Fruit fly (Drosophila melanogaster) whole organism, embryonic: ENCODE results near the gene Ptpmeg2.

Experiments
- ATbp ChIP-seq: fragments of 200-800 bp; sonication (Bioruptor generic); optimal IDR thresholded peaks from 2 replicates; lab custom pipeline; 2017; ENCODE audit warnings: missing biosample characterization, mild to moderate bottlenecking, missing genetic modification characterization, missing genetic modification reagents
- B-H1 ChIP-seq: fragments of 200-800 bp; sonication (Bioruptor generic); IDR thresholded peaks from 3 replicates; pipeline ENCODE4 v1.3.6; 2022; ENCODE audit warnings: missing biosample characterization, missing genetic modification characterization
- CG1024 ChIP-seq: fragments of 200-800 bp; sonication (Bioruptor generic); IDR thresholded peaks from 2 replicates; pipeline ENCODE4 v1.3.6; 2022; ENCODE audit warnings: missing biosample characterization, missing genetic modification characterization
- CG10462 ChIP-seq: fragments of 200-800 bp; sonication (Bioruptor generic); optimal IDR thresholded peaks from 2 replicates; lab custom pipeline; 2016; ENCODE audit warnings: missing biosample characterization, missing genetic modification characterization
- CG11247 ChIP-seq: fragments of 200-800 bp; sonication (Bioruptor generic); IDR thresholded peaks from 2 replicates; pipeline ENCODE4 v1.3.6; 2022; ENCODE audit warnings: missing biosample characterization, missing genetic modification characterization
- CG11560 ChIP-seq: fragments of 200-800 bp; sonication (Bioruptor generic); IDR thresholded peaks from 3 replicates; pipeline ENCODE4 v1.3.6; 2022; ENCODE audit warnings: missing biosample characterization, missing genetic modification characterization
- CG11696 ChIP-seq: fragments of 200-800 bp; sonication (Bioruptor generic); IDR thresholded peaks from 2 replicates; pipeline ENCODE4 v1.3.6; 2022; ENCODE audit warnings: missing biosample characterization, missing genetic modification characterization
- CG12155 ChIP-seq: fragments of 200-800 bp; sonication (Bioruptor generic); optimal IDR thresholded peaks from 3 replicates; lab custom pipeline; 2016; ENCODE audit warnings: missing biosample characterization, missing genetic modification characterization
- CG13296 ChIP-seq: fragments of 200-800 bp; sonication (Bioruptor generic); optimal IDR thresholded peaks from 3 replicates; lab custom pipeline; 2018; ENCODE audit warnings: missing biosample characterization, mild to moderate bottlenecking, missing genetic modification characterization
- CG13624 ChIP-seq: fragments of 200-800 bp; sonication (Bioruptor generic); optimal IDR thresholded peaks from 2 replicates; lab custom pipeline; 2016; ENCODE audit warnings: missing biosample characterization, missing genetic modification characterization
- CG13775 ChIP-seq: fragments of 200-800 bp; sonication (Bioruptor generic); optimal IDR thresholded peaks from 3 replicates; lab custom pipeline; 2017; ENCODE audit warnings: missing biosample characterization, mild to moderate bottlenecking, missing genetic modification characterization
- CG14860 ChIP-seq: fragments of 200-800 bp; sonication (Bioruptor generic); IDR thresholded peaks from 3 replicates; pipeline ENCODE4 v1.3.6; 2022; ENCODE audit warnings: missing biosample characterization, missing genetic modification characterization; ENCODE audit not compliant: partially characterized antibody
- CG14965 ChIP-seq: fragments of 200-800 bp; sonication (Bioruptor generic); optimal IDR thresholded peaks from 2 replicates; lab custom pipeline; 2016; ENCODE audit warnings: missing biosample characterization, missing genetic modification characterization, borderline replicate concordance
- CG17361 ChIP-seq: fragments of 200-800 bp; sonication (Bioruptor generic); IDR thresholded peaks from 3 replicates; pipeline ENCODE4 v1.3.6; 2022; ENCODE audit warnings: missing biosample characterization, missing genetic modification characterization
- CG1832 ChIP-seq: fragments of 200-800 bp; sonication (Bioruptor generic); optimal IDR thresholded peaks from 2 replicates; lab custom pipeline; 2017; ENCODE audit warnings: missing biosample characterization, mild to moderate bottlenecking, missing genetic modification characterization, inconsistent platforms
- CG18619 ChIP-seq: fragments of 200-800 bp; sonication (Bioruptor generic); optimal IDR thresholded peaks from 3 replicates; lab custom pipeline; 2017; ENCODE audit warnings: missing biosample characterization, mild to moderate bottlenecking, missing genetic modification characterization
- CG2120 ChIP-seq: fragments of 200-800 bp; sonication (Bioruptor generic); optimal IDR thresholded peaks from 3 replicates; lab custom pipeline; 2016; ENCODE audit warnings: missing biosample characterization, missing genetic modification characterization
- CG2129 ChIP-seq: fragments of 200-800 bp; sonication (Bioruptor generic); IDR thresholded peaks from 2 replicates; pipeline ENCODE4 v1.3.6; 2022; ENCODE audit warnings: missing biosample characterization, missing genetic modification characterization; ENCODE audit not compliant: partially characterized antibody
- CG3281 ChIP-seq: fragments of 200-800 bp; sonication (Bioruptor generic); optimal IDR thresholded peaks from 3 replicates; lab custom pipeline; 2017; ENCODE audit warnings: missing biosample characterization, mild to moderate bottlenecking, missing genetic modification characterization
- CG6854 ChIP-seq: fragments of 200-800 bp; sonication (Bioruptor generic); optimal IDR thresholded peaks from 3 replicates; lab custom pipeline; 2017; ENCODE audit warnings: missing biosample characterization, mild to moderate bottlenecking, missing genetic modification characterization
- Deaf1 ChIP-seq: fragments of 200-800 bp; optimal IDR thresholded peaks from 3 replicates; lab custom pipeline; 2019; ENCODE audit warnings: missing biosample characterization, mild to moderate bottlenecking, missing genetic modification characterization, moderate library complexity
- Dref ChIP-seq: fragments of 200-800 bp; sonication (Bioruptor generic); IDR thresholded peaks from 2 replicates; pipeline ENCODE4 v1.3.6; 2022; ENCODE audit warnings: missing biosample characterization, missing genetic modification characterization
- Elba2 ChIP-seq: fragments of 200-800 bp; sonication (Bioruptor generic); optimal IDR thresholded peaks from 3 replicates; lab custom pipeline; 2016; ENCODE audit warnings: missing biosample characterization, missing genetic modification characterization
- Fer2 ChIP-seq: fragments of 200-800 bp; sonication (Bioruptor generic); optimal IDR thresholded peaks from 2 replicates; lab custom pipeline; 2018; ENCODE audit warnings: missing biosample characterization, mild to moderate bottlenecking, missing genetic modification characterization, moderate library complexity
- Gsc ChIP-seq: fragments of 200-800 bp; sonication (Bioruptor generic); IDR thresholded peaks from 2 replicates; pipeline ENCODE4 v1.3.6; 2022; ENCODE audit warnings: missing biosample characterization, missing genetic modification characterization
- H2.0 ChIP-seq: fragments of 200-800 bp; sonication (Bioruptor generic); IDR thresholded peaks from 2 replicates; pipeline ENCODE4 v1.3.6; 2022; ENCODE audit warnings: missing biosample characterization, missing genetic modification characterization
- HmgZ ChIP-seq: fragments of 200-800 bp; sonication (Bioruptor generic); optimal IDR thresholded peaks from 2 replicates; lab custom pipeline; 2018; ENCODE audit warnings: missing biosample characterization, mild to moderate bottlenecking, missing genetic modification characterization
- Myb ChIP-seq: fragments of 200-800 bp; sonication (Bioruptor generic); optimal IDR thresholded peaks from 2 replicates; lab custom pipeline; 2016; ENCODE audit warnings: missing biosample characterization, missing genetic modification characterization
- Opbp ChIP-seq: fragments of 200-800 bp; sonication (Bioruptor generic); IDR thresholded peaks from 3 replicates; pipeline ENCODE4 v1.3.6; 2022; ENCODE audit warnings: missing biosample characterization, missing genetic modification characterization; ENCODE audit not compliant: partially characterized antibody
- caup ChIP-seq: fragments of 200-800 bp; sonication (Bioruptor generic); optimal IDR thresholded peaks from 3 replicates; lab custom pipeline; 2017; ENCODE audit warnings: missing biosample characterization, mild to moderate bottlenecking, missing genetic modification characterization, moderate library complexity; ENCODE audit not compliant: severe bottlenecking
- eyg ChIP-seq: fragments of 200-800 bp; sonication (Bioruptor generic); optimal IDR thresholded peaks from 3 replicates; lab custom pipeline; 2016; ENCODE audit warnings: missing biosample characterization, missing genetic modification characterization
- fd102C ChIP-seq: fragments of 200-800 bp; sonication (Bioruptor generic); optimal IDR thresholded peaks from 2 replicates; lab custom pipeline; 2018; ENCODE audit warnings: missing biosample characterization, mild to moderate bottlenecking, missing genetic modification characterization, moderate library complexity
- gcm2 ChIP-seq: fragments of 200-800 bp; sonication (Bioruptor generic); optimal IDR thresholded peaks from 2 replicates; lab custom pipeline; 2016; ENCODE audit warnings: missing biosample characterization, missing genetic modification characterization
- gt ChIP-seq: fragments of 200-800 bp; sonication (Bioruptor generic); IDR thresholded peaks from 2 replicates; pipeline ENCODE4 v1.3.6; 2022; ENCODE audit warnings: missing biosample characterization, missing genetic modification characterization
- knrl ChIP-seq: fragments of 200-800 bp; sonication (Bioruptor generic); IDR thresholded peaks from 3 replicates; pipeline ENCODE4 v1.3.6; 2022; ENCODE audit warnings: missing biosample characterization, missing genetic modification characterization; ENCODE audit not compliant: partially characterized antibody
- mirr ChIP-seq: fragments of 200-800 bp; sonication (Bioruptor generic); optimal IDR thresholded peaks from 3 replicates; lab custom pipeline; 2018; ENCODE audit warnings: missing biosample characterization, mild to moderate bottlenecking, missing genetic modification characterization
- oc ChIP-seq: fragments of 200-800 bp; sonication (Bioruptor generic); optimal IDR thresholded peaks from 2 replicates; lab custom pipeline; 2018; ENCODE audit warnings: missing biosample characterization, mild to moderate bottlenecking, missing genetic modification characterization, moderate library complexity
- p53 ChIP-seq: fragments of 200-800 bp; sonication (Bioruptor generic); optimal IDR thresholded peaks from 2 replicates; lab custom pipeline; 2016; ENCODE audit warnings: missing biosample characterization, missing genetic modification characterization
- pnt ChIP-seq: fragments of 200-800 bp; sonication (Bioruptor generic); optimal IDR thresholded peaks from 3 replicates; lab custom pipeline; 2016; ENCODE audit warnings: missing biosample characterization, missing genetic modification characterization
- pros ChIP-seq: fragments of 200-800 bp; sonication (Bioruptor generic); optimal IDR thresholded peaks from 3 replicates; lab custom pipeline; 2019; ENCODE audit warnings: missing biosample characterization, mild to moderate bottlenecking, missing genetic modification characterization, moderate library complexity
- sc ChIP-seq, 3 experiments: fragments of >200 bp in 2 of 3; fragments of 200-800 bp in 1 of 3; sonication (Bioruptor generic) in 1 of 3; optimal IDR thresholded peaks; 2 replicates in 2 of 3; 3 replicates in 1 of 3; lab custom pipeline; 2017; ENCODE audit warnings: mild to moderate bottlenecking in 1 of 3, missing biosample characterization in 1 of 3, missing genetic modification characterization in 1 of 3, missing genetic modification reagents in 1 of 3
- ssp ChIP-seq: fragments of 200-800 bp; sonication (Bioruptor generic); IDR thresholded peaks from 2 replicates; pipeline ENCODE4 v1.3.6; 2022; ENCODE audit warnings: missing biosample characterization, missing genetic modification characterization
- sug ChIP-seq: fragments of 200-800 bp; optimal IDR thresholded peaks from 2 replicates; lab custom pipeline; 2019; ENCODE audit warnings: missing biosample characterization, mild to moderate bottlenecking, missing genetic modification characterization, moderate library complexity
- tio ChIP-seq: fragments of 200-800 bp; sonication (Bioruptor generic); optimal IDR thresholded peaks from 2 replicates; lab custom pipeline; 2017; ENCODE audit warnings: missing biosample characterization, missing genetic modification characterization, inconsistent platforms
- ttk ChIP-seq: fragments of 200-800 bp; sonication (Bioruptor generic); IDR thresholded peaks from 2 replicates; pipeline ENCODE4 v2.1.2; 2022; ENCODE audit warnings: missing biosample characterization, missing genetic modification characterization
- twi ChIP-seq: fragments of 200-800 bp; optimal IDR thresholded peaks from 2 replicates; lab custom pipeline; 2019; ENCODE audit warnings: missing biosample characterization, mild to moderate bottlenecking, missing genetic modification characterization, moderate library complexity
- wdn ChIP-seq: fragments of 200-800 bp; sonication (Bioruptor generic); IDR thresholded peaks from 2 replicates; pipeline ENCODE4 v1.3.6; 2022; ENCODE audit warnings: missing biosample characterization, missing genetic modification characterization
- wek ChIP-seq: fragments of 200-800 bp; sonication (Bioruptor generic); optimal IDR thresholded peaks from 3 replicates; lab custom pipeline; 2018; ENCODE audit warnings: missing biosample characterization, mild to moderate bottlenecking, missing genetic modification characterization, moderate library complexity
- yki ChIP-seq: fragments of >200 bp; optimal IDR thresholded peaks from 3 replicates; lab custom pipeline; 2018
- zfh2 ChIP-seq: fragments of 200-800 bp; sonication (Bioruptor generic); optimal IDR thresholded peaks from 2 replicates; lab custom pipeline; 2016; ENCODE audit warnings: missing biosample characterization, missing genetic modification characterization

Gene Ptpmeg2

DNA sequence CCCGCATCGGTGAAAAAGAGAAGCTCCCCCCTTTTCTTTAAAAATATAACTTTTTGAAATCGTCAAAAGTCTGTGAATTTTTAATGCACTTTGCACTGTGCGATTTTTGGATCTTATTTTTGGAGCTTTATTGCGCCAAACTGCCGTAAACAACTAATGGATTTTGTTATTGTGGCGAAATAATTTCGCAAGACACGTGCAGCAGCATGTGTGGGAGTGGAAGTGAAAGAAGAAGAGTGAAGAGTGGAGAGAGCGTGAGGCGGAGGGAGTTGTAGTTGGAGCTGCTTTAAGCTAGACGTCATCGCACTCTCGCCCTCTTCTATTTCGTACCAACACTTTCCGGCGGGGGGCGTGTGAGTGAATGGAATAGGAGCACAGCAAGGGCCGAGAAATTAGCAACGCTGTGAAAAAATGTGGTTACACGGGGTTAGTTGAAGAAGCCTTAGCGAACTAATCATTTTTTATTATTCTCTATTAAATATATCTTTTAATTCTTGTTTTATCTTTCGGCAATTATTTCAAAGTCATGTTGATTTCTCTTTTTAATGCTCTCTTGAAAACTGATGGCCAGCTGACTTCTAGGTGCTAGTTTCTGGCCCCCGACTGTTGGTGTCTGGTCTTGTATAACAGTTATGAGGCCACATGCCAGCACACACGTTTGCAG is 75.4 kb downstream of the Ptpmeg2 start (continued):
- TF ChIP-seq CG14965 (GFP tag; lab: Kevin White, UChicago), result no peak
- TF ChIP-seq CG11247 (GFP tag; lab: Robert Waterston, UW), result peak; percentile 89
- TF ChIP-seq yki (lab: Kevin White, UChicago), result no peak
- peak; percentile 85 for TF ChIP-seq ssp (GFP tag; lab: Robert Waterston, UW)
- TF ChIP-seq sug (tag; lab: Kevin White, UChicago), result peak; percentile 93
- TF ChIP-seq sc (optimal IDR thresholded peaks at IDR 0.05; lab: Kevin White, UChicago), result no peak
- peak; percentile 90 for TF ChIP-seq sc (GFP tag; optimal IDR thresholded peaks at IDR 0.05; lab: Kevin White, UChicago)
- TF ChIP-seq H2.0, result peak; percentile 89
- peak; percentile 40 for TF ChIP-seq Dref (GFP tag; lab: Robert Waterston, UW)
- TF ChIP-seq gcm2 (GFP tag; lab: Kevin White, UChicago), result peak; percentile 67
- peak; percentile 94 for TF ChIP-seq CG6854
- TF ChIP-seq wek, result peak; percentile 72
- peak; percentile 81 for TF ChIP-seq CG11560 (tag; lab: Robert Waterston, UW)
- peak; percentile 96 for TF ChIP-seq CG13296 (GFP tag; lab: Kevin White, UChicago)
- no peak for TF ChIP-seq CG1832 (GFP tag; lab: Kevin White, UChicago)
- TF ChIP-seq CG3281 (GFP tag; lab: Kevin White, UChicago), result peak; percentile 96
- TF ChIP-seq tio (GFP tag; lab: Kevin White, UChicago), result peak; percentile 85
- TF ChIP-seq pnt (GFP tag; lab: Kevin White, UChicago), result peak; percentile 61
- TF ChIP-seq Myb (GFP tag; lab: Kevin White, UChicago), result peak; percentile 38
- no peak for TF ChIP-seq Opbp (GFP tag; lab: Robert Waterston, UW)
- TF ChIP-seq eyg (GFP tag; lab: Kevin White, UChicago), result no peak
- peak; percentile 79 for TF ChIP-seq CG10462 (GFP tag; lab: Kevin White, UChicago)
- no peak for TF ChIP-seq Elba2 (GFP tag; lab: Kevin White, UChicago)
- TF ChIP-seq Gsc (GFP tag; lab: Robert Waterston, UW), result peak; percentile 65
- peak; percentile 74 for TF ChIP-seq Deaf1 (tag; lab: Kevin White, UChicago)
- no peak for TF ChIP-seq fd102C (GFP tag; lab: Kevin White, UChicago)
- peak; percentile 89 for TF ChIP-seq B-H1 (GFP tag; lab: Robert Waterston, UW)
- TF ChIP-seq twi (tag; lab: Kevin White, UChicago), result peak; percentile 89
- TF ChIP-seq CG11696 (GFP tag; lab: Robert Waterston, UW), result peak; percentile 98
- peak; percentile 88 for TF ChIP-seq ttk (GFP tag; lab: Robert Waterston, UW)
- TF ChIP-seq oc, result peak; percentile 91
- TF ChIP-seq CG12155 (GFP tag; lab: Kevin White, UChicago), result peak; percentile 84
- peak; percentile 70 for TF ChIP-seq zfh2
- peak; percentile 90 for TF ChIP-seq CG2120 (GFP tag; lab: Kevin White, UChicago)
- peak; percentile 95 for TF ChIP-seq caup (GFP tag; lab: Kevin White, UChicago)
- no peak for TF ChIP-seq knrl (GFP tag; lab: Robert Waterston, UW)
- no peak for TF ChIP-seq p53 (GFP tag; lab: Kevin White, UChicago)
- peak; percentile 96 for TF ChIP-seq ATbp (GFP tag; lab: Kevin White, UChicago)
- TF ChIP-seq CG17361 (GFP tag; lab: Robert Waterston, UW), result peak; percentile 94
- peak; percentile 70 for TF ChIP-seq mirr (GFP tag; lab: Kevin White, UChicago)
- TF ChIP-seq CG13624 (GFP tag; lab: Kevin White, UChicago), result peak; percentile 45
- TF ChIP-seq wdn (GFP tag; lab: Robert Waterston, UW), result peak; percentile 88
- no peak for TF ChIP-seq CG2129 (GFP tag; lab: Robert Waterston, UW)
- TF ChIP-seq CG18619 (GFP tag; lab: Kevin White, UChicago), result peak; percentile 95
- no peak for TF ChIP-seq pros (GFP tag; lab: Kevin White, UChicago)
- peak; percentile 85 for TF ChIP-seq Fer2 (tag; lab: Kevin White, UChicago)
- TF ChIP-seq CG14860 (GFP tag; lab: Robert Waterston, UW), result no peak
- TF ChIP-seq CG13775 (GFP tag; lab: Kevin White, UChicago), result peak; percentile 92
- peak; percentile 71 for TF ChIP-seq CG1024 (GFP tag; lab: Robert Waterston, UW)
- TF ChIP-seq gt (GFP tag; lab: Robert Waterston, UW), result peak; percentile 66
- peak; percentile 97 for TF ChIP-seq HmgZ
